Fruit fly (Drosophila melanogaster) whole organism, embryonic: ENCODE data around the gene Atg2.
A peak's percentile ranks its signal among the peaks of the same experiment; 100 is the strongest.

Experiments used
- CG11398 ChIP-seq: fragments of 200-800 bp; sonication (Bioruptor generic); optimal IDR thresholded peaks from 2 replicates; lab custom pipeline; 2016; ENCODE audit warnings: missing biosample characterization, missing genetic modification characterization
- CG13123 ChIP-seq: fragments of 200-800 bp; sonication (Bioruptor generic); optimal IDR thresholded peaks from 2 replicates; lab custom pipeline; 2016; ENCODE audit warnings: missing biosample characterization, missing genetic modification characterization
- CG17912 ChIP-seq: fragments of 200-800 bp; sonication (Bioruptor generic); optimal IDR thresholded peaks from 2 replicates; lab custom pipeline; 2018; ENCODE audit warnings: missing biosample characterization, mild to moderate bottlenecking, missing genetic modification characterization
- CG32767 ChIP-seq: fragments of 200-800 bp; sonication (Bioruptor generic); IDR thresholded peaks from 2 replicates; pipeline ENCODE4 v1.3.6; 2022; ENCODE audit warnings: missing biosample characterization, missing genetic modification characterization
- CG3847 ChIP-seq: fragments of 200-800 bp; sonication (Bioruptor generic); IDR thresholded peaks from 2 replicates; pipeline ENCODE4 v1.3.6; 2022; ENCODE audit warnings: missing biosample characterization, missing genetic modification characterization
- CTCF ChIP-seq: fragments of 200-800 bp; sonication (Bioruptor generic); optimal IDR thresholded peaks from 2 replicates; lab custom pipeline; 2017; ENCODE audit warnings: missing biosample characterization, mild to moderate bottlenecking, missing genetic modification characterization, moderate library complexity
- Ets97D ChIP-seq: fragments of 200-800 bp; sonication (Bioruptor generic); optimal IDR thresholded peaks from 3 replicates; lab custom pipeline; 2016; ENCODE audit warnings: missing biosample characterization, missing genetic modification characterization
- danr ChIP-seq: fragments of 200-800 bp; sonication (Bioruptor generic); IDR thresholded peaks from 2 replicates; pipeline ENCODE4 v1.3.6; 2022; ENCODE audit warnings: missing biosample characterization, missing genetic modification characterization
- lbe ChIP-seq: fragments of 200-800 bp; sonication (Bioruptor generic); optimal IDR thresholded peaks from 2 replicates; lab custom pipeline; 2016; ENCODE audit warnings: missing biosample characterization, mild to moderate bottlenecking, missing genetic modification characterization

- TF ChIP-seq CG32767 (GFP tag; lab: Robert Waterston, UW) = peak; percentile 44; the same call in 1 of the 2 replicates
- TF ChIP-seq Ets97D (GFP tag; lab: Kevin White, UChicago) = no peak
- TF ChIP-seq CG13123 (GFP tag; lab: Kevin White, UChicago) = no peak
- no peak for TF ChIP-seq danr (GFP tag; lab: Robert Waterston, UW)
- TF ChIP-seq CG3847 (GFP tag; lab: Robert Waterston, UW) = peak; percentile 76
- no peak for TF ChIP-seq CG11398 (GFP tag; lab: Kevin White, UChicago)
- no peak for TF ChIP-seq CG17912 (GFP tag; lab: Kevin White, UChicago)
- no peak for TF ChIP-seq lbe (GFP tag; lab: Kevin White, UChicago)
- no peak for TF ChIP-seq CTCF
Measured at dm6 chr3L:2727023-2727422, 47.1 kb upstream of the Atg2 start.
